Worm (Caenorhabditis elegans) whole organism, midembryonic: Measurements from ENCODE around the gene dod-24.

Experiments
- T22C8.4 ChIP-seq: fragments of 200-800 bp; sonication (Bioruptor generic); IDR thresholded peaks from 2 replicates; pipeline ENCODE4 v1.3.6; 2022; ENCODE audit warnings: missing genetic modification characterization, missing compliant biosample characterization
- cog-1 ChIP-seq: sonication (generic microtip); optimal IDR thresholded peaks from 2 replicates; lab custom pipeline; 2016; ENCODE audit warnings: missing genetic modification characterization, missing compliant biosample characterization
- flt-1 ChIP-seq: fragments of 200-800 bp; sonication (Bioruptor generic); IDR thresholded peaks from 2 replicates; pipeline ENCODE4 v1.3.6; 2022; ENCODE audit warnings: missing genetic modification characterization, missing compliant biosample characterization
- klf-2 ChIP-seq: fragments of 200-800 bp; sonication (Bioruptor generic); conservative IDR thresholded peaks from 2 replicates; pipeline ENCODE4 v1.3.6; 2022; ENCODE audit warnings: missing genetic modification reagents, missing genetic modification characterization, missing compliant biosample characterization
- med-1 ChIP-seq: sonication (generic microtip); optimal IDR thresholded peaks from 2 replicates; lab custom pipeline; 2017; ENCODE audit warnings: missing genetic modification characterization, mild to moderate bottlenecking, missing compliant biosample characterization, antibody characterized with exemption, missing genetic modification reagents; ENCODE audit not compliant: insufficient read depth
- ref-1 ChIP-seq: fragments of 200-800 bp; sonication (Bioruptor generic); conservative IDR thresholded peaks from 2 replicates; pipeline ENCODE4 v1.3.6; 2022; ENCODE audit warnings: missing genetic modification reagents, missing genetic modification characterization, missing compliant biosample characterization
- tab-1 ChIP-seq: fragments of 200-800 bp; sonication (Bioruptor generic); IDR thresholded peaks from 2 replicates; pipeline ENCODE4 v1.3.6; 2022; ENCODE audit warnings: missing genetic modification characterization, missing compliant biosample characterization
- ztf-23 ChIP-seq: fragments of 200-800 bp; sonication (Bioruptor generic); IDR thresholded peaks from 2 replicates; pipeline ENCODE4 v1.3.6; 2022; ENCODE audit warnings: missing genetic modification reagents, missing genetic modification characterization, missing compliant biosample characterization
- ztf-29 ChIP-seq: fragments of 200-800 bp; sonication (Bioruptor generic); IDR thresholded peaks from 2 replicates; pipeline ENCODE4 v1.3.6; 2022; ENCODE audit warnings: missing genetic modification reagents, missing genetic modification characterization, missing compliant biosample characterization

Gene dod-24

ce11 chrIV:12894996-12895395 lies 46.2 kb downstream of the dod-24 start, which contains the start of gene K08D8.11:
TSS of gene K08D8.11 (plus strand) at chrIV:12895296.
- TF ChIP-seq klf-2 (no peak), ref-1 (GFP tag; lab: Robert Waterston, UW) (no peak), flt-1 (GFP tag; lab: Robert Waterston, UW) (no peak), T22C8.4 (no peak), cog-1 (tag; lab: Kevin White, UChicago) (no peak), ztf-29 (GFP tag; lab: Robert Waterston, UW) (no peak), med-1 (no peak), tab-1 (GFP tag; lab: Robert Waterston, UW) (no peak), ztf-23 (GFP tag; lab: Robert Waterston, UW) (no peak)

DNA sequence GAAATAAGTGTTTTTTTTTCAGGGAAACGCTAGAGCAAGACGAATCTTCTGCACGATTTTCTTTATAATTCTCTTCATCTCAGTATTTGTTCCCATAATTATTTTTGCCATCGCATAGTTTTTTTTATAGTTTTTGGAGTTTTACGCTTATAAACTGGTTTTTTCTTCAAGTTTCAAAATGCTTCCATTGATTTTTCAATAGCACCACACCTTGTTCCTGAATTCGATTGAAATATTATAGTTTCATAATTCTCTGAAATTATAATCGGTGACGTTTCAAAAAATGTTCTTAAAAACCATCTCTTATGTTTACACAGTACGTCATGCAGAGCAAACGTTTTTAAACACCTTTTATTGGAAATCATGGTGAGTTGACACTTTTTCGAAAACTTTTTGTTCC lies 48.0 kb downstream of the dod-24 start, which contains the start of gene K08D8.12:
K08D8.12 (plus strand) TSS at position 301 of the 400 bp plus-strand sequence.
- TF ChIP-seq cog-1 (tag; lab: Kevin White, UChicago) (no peak), klf-2 (no peak), med-1 (no peak), tab-1 (GFP tag; lab: Robert Waterston, UW) (no peak), ztf-23 (GFP tag; lab: Robert Waterston, UW) (no peak), T22C8.4 (no peak), flt-1 (GFP tag; lab: Robert Waterston, UW) (no peak), ref-1 (GFP tag; lab: Robert Waterston, UW) (no peak), ztf-29 (GFP tag; lab: Robert Waterston, UW) (no peak)

ce11 chrIV:12892194-12892593 lies 49.0 kb downstream of the dod-24 start, which contains the start of gene K08D8.1:
TSS of gene K08D8.1 (plus strand) at chrIV:12892494.
- no peak for TF ChIP-seq tab-1 (GFP tag; lab: Robert Waterston, UW)
- TF ChIP-seq ref-1 (GFP tag; lab: Robert Waterston, UW): no peak
- no peak for TF ChIP-seq flt-1 (GFP tag; lab: Robert Waterston, UW)
- TF ChIP-seq klf-2: no peak
- TF ChIP-seq ztf-23 (GFP tag; lab: Robert Waterston, UW): no peak
- TF ChIP-seq T22C8.4: no peak
- TF ChIP-seq med-1: no peak
- no peak for TF ChIP-seq cog-1 (tag; lab: Kevin White, UChicago)

DNA sequence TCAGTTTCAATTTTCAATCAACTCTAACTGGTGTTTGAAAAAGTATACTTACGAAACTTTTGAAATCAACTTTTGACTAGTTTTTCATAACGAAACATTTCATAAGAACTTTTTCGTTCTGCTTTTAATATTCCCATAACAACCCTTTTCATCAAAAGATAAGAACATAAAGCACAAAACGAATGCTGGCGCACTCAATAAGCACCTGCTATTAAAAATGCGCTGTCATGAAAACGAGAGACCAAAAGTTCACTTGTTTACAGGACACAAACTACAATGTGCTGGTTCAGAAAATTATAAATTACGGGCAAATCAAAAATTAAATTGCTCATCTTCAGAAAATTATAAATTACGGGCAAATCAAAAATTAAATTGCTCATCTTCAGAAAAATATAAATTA lies 50.1 kb downstream of the dod-24 start:
- TF ChIP-seq cog-1 (tag; lab: Kevin White, UChicago): no peak
- no peak for TF ChIP-seq med-1
- no peak for TF ChIP-seq klf-2
- TF ChIP-seq ref-1 (GFP tag; lab: Robert Waterston, UW): no peak
- TF ChIP-seq flt-1 (GFP tag; lab: Robert Waterston, UW): no peak
- no peak for TF ChIP-seq ztf-23 (GFP tag; lab: Robert Waterston, UW)
- no peak for TF ChIP-seq tab-1 (GFP tag; lab: Robert Waterston, UW)

ce11 chrIV:12890445-12890844 lies 50.7 kb downstream of the dod-24 start, which contains the start of gene K08D8.6:
TSS of gene K08D8.6 (minus strand) at chrIV:12890508.
- TF ChIP-seq cog-1 (tag; lab: Kevin White, UChicago): no peak
- TF ChIP-seq ztf-29 (GFP tag; lab: Robert Waterston, UW): no peak
- TF ChIP-seq flt-1 (GFP tag; lab: Robert Waterston, UW): no peak
